Worm (Caenorhabditis elegans) whole organism, young adult: ENCODE measurements around the gene zip-10.
A peak's percentile ranks its signal among the peaks of the same experiment; 100 is the strongest.

Experiments
- D2030.7 ChIP-seq: fragments of 200-800 bp; sonication (Bioruptor generic); IDR thresholded peaks from 2 replicates; pipeline ENCODE4 v1.3.6; 2022; ENCODE audit warnings: missing genetic modification reagents, missing genetic modification characterization, missing compliant biosample characterization
- F33H1.4 ChIP-seq: fragments of 200-800 bp; sonication (Bioruptor generic); IDR thresholded peaks from 2 replicates; pipeline ENCODE4 v1.3.6; 2022; ENCODE audit warnings: missing genetic modification reagents, missing genetic modification characterization, missing compliant biosample characterization
- F37B4.10 ChIP-seq: fragments of 200-800 bp; sonication (Bioruptor generic); IDR thresholded peaks from 2 replicates; pipeline ENCODE4 v1.3.6; 2022; ENCODE audit warnings: missing genetic modification characterization, missing compliant biosample characterization
- K12H6.12 ChIP-seq: fragments of 200-800 bp; sonication (Bioruptor generic); optimal IDR thresholded peaks from 2 replicates; lab custom pipeline; 2018; ENCODE audit warnings: mild to moderate bottlenecking, missing genetic modification characterization, missing compliant biosample characterization
- Y67H2A.10 ChIP-seq: fragments of 200-800 bp; sonication (Bioruptor generic); conservative IDR thresholded peaks from 2 replicates; pipeline ENCODE4 v1.3.6; 2022; ENCODE audit warnings: missing genetic modification reagents, missing genetic modification characterization, missing compliant biosample characterization
- Y95B8A.8 ChIP-seq: fragments of 200-800 bp; sonication (Bioruptor generic); IDR thresholded peaks from 2 replicates; pipeline ENCODE4 v1.3.6; 2022; ENCODE audit warnings: missing genetic modification reagents, missing genetic modification characterization, missing compliant biosample characterization
- ZK185.1 ChIP-seq: sonication (generic microtip); optimal IDR thresholded peaks from 2 replicates; lab custom pipeline; 2016; ENCODE audit warnings: mild to moderate bottlenecking, missing genetic modification characterization, missing compliant biosample characterization; ENCODE audit not compliant: poor library complexity, severe bottlenecking
- athp-1 ChIP-seq: sonication (generic microtip); optimal IDR thresholded peaks from 2 replicates; lab custom pipeline; 2017; ENCODE audit warnings: mild to moderate bottlenecking, missing genetic modification characterization, missing compliant biosample characterization
- attf-3 ChIP-seq: fragments of 200-800 bp; sonication (Bioruptor generic); conservative IDR thresholded peaks from 2 replicates; pipeline ENCODE4 v1.3.6; 2022; ENCODE audit warnings: missing genetic modification reagents, missing genetic modification characterization, missing compliant biosample characterization
- attf-5 ChIP-seq: fragments of 200-800 bp; sonication (Bioruptor generic); optimal IDR thresholded peaks from 2 replicates; lab custom pipeline; 2018; ENCODE audit warnings: mild to moderate bottlenecking, missing genetic modification characterization, missing compliant biosample characterization
- bed-2 ChIP-seq: fragments of 200-800 bp; sonication (Bioruptor generic); IDR thresholded peaks from 2 replicates; pipeline ENCODE4 v1.3.6; 2022; ENCODE audit warnings: missing genetic modification reagents, missing genetic modification characterization, missing compliant biosample characterization
- cebp-1 ChIP-seq, 2 experiments: fragments of 200-800 bp in 1 of 2; sonication (Bioruptor generic) in 1 of 2; sonication (generic microtip) in 1 of 2; IDR thresholded peaks in 1 of 2; optimal IDR thresholded peaks in 1 of 2; 2 replicates each; pipeline versions ENCODE4 v1.3.6 to Lab custom; 2017 to 2022; ENCODE audit warnings: missing compliant biosample characterization in 2 of 2, missing genetic modification characterization in 2 of 2, mild to moderate bottlenecking in 1 of 2, missing genetic modification reagents in 1 of 2, moderate library complexity in 1 of 2
- ceh-40 ChIP-seq: fragments of 200-800 bp; sonication (Bioruptor generic); IDR thresholded peaks from 2 replicates; pipeline ENCODE4 v1.3.6; 2022; ENCODE audit warnings: missing genetic modification characterization, missing compliant biosample characterization
- ceh-58 ChIP-seq: fragments of 200-800 bp; sonication (Bioruptor generic); IDR thresholded peaks from 2 replicates; pipeline ENCODE4 v1.3.6; 2022; ENCODE audit warnings: missing genetic modification characterization, missing compliant biosample characterization
- ceh-91 ChIP-seq: fragments of 200-800 bp; sonication (Bioruptor generic); IDR thresholded peaks from 2 replicates; pipeline ENCODE4 v1.3.6; 2022; ENCODE audit warnings: missing genetic modification reagents, missing genetic modification characterization, missing compliant biosample characterization
- dox-1 ChIP-seq: fragments of 200-800 bp; sonication (Bioruptor generic); IDR thresholded peaks from 2 replicates; pipeline ENCODE4 v1.3.6; 2022; ENCODE audit warnings: missing genetic modification reagents, missing genetic modification characterization, missing compliant biosample characterization
- dpl-1 ChIP-seq: fragments of 150-350 bp; optimal IDR thresholded peaks from 2 replicates; lab custom pipeline; 2014; ENCODE audit warnings: missing biosample characterization, missing genetic modification reagents, missing genetic modification characterization
- efl-1 ChIP-seq: fragments of 150-350 bp; optimal IDR thresholded peaks from 2 replicates; lab custom pipeline; 2014; ENCODE audit warnings: missing biosample characterization, missing genetic modification reagents, missing genetic modification characterization
- ekl-4 ChIP-seq: fragments of 200-800 bp; sonication (Bioruptor generic); IDR thresholded peaks from 2 replicates; pipeline ENCODE4 v1.3.6; 2022; ENCODE audit warnings: missing genetic modification reagents, missing genetic modification characterization, missing compliant biosample characterization
- him-1 ChIP-seq: sonication (generic microtip); optimal IDR thresholded peaks from 2 replicates; lab custom pipeline; 2016; ENCODE audit warnings: missing genotype, missing genetic modification reagents, missing genetic modification characterization, missing compliant biosample characterization
- hmg-1.2 ChIP-seq: fragments of 200-800 bp; sonication (Bioruptor generic); IDR thresholded peaks from 2 replicates; pipeline ENCODE4 v1.3.6; 2022; ENCODE audit warnings: missing genetic modification reagents, missing genetic modification characterization, missing compliant biosample characterization
- let-607 ChIP-seq, 2 experiments: fragments of 200-800 bp in 1 of 2; sonication (Bioruptor generic) in 1 of 2; sonication (generic microtip) in 1 of 2; optimal IDR thresholded peaks; 2 replicates each; lab custom pipeline; 2016 to 2018; ENCODE audit warnings: mild to moderate bottlenecking in 2 of 2, missing compliant biosample characterization in 2 of 2, missing genetic modification characterization in 2 of 2, moderate library complexity in 2 of 2, missing genotype in 1 of 2
- lin-54 ChIP-seq: fragments of 200-800 bp; sonication (Bioruptor generic); optimal IDR thresholded peaks from 2 replicates; lab custom pipeline; 2018; ENCODE audit warnings: mild to moderate bottlenecking, missing genetic modification characterization, missing compliant biosample characterization
- lir-1 ChIP-seq: fragments of 200-800 bp; sonication (Bioruptor generic); conservative IDR thresholded peaks from 2 replicates; pipeline ENCODE4 v1.3.6; 2022; ENCODE audit warnings: missing genetic modification reagents, missing genetic modification characterization, missing compliant biosample characterization
- lsl-1 ChIP-seq: fragments of 200-800 bp; sonication (Bioruptor generic); optimal IDR thresholded peaks from 2 replicates; lab custom pipeline; 2018; ENCODE audit warnings: mild to moderate bottlenecking, missing genetic modification characterization, moderate library complexity, missing compliant biosample characterization
- madf-10 ChIP-seq: sonication (generic microtip); optimal IDR thresholded peaks from 2 replicates; lab custom pipeline; 2016; ENCODE audit warnings: mild to moderate bottlenecking, missing genetic modification characterization, missing compliant biosample characterization
- madf-6 ChIP-seq: fragments of 200-800 bp; sonication (Bioruptor generic); IDR thresholded peaks from 2 replicates; pipeline ENCODE4 v1.3.6; 2022; ENCODE audit warnings: missing genetic modification reagents, missing genetic modification characterization, missing compliant biosample characterization
- madf-8 ChIP-seq: fragments of 200-800 bp; sonication (Bioruptor generic); conservative IDR thresholded peaks from 2 replicates; pipeline ENCODE4 v1.3.6; 2022; ENCODE audit warnings: missing genetic modification reagents, missing genetic modification characterization, missing compliant biosample characterization
- mcd-1 ChIP-seq: fragments of 200-800 bp; sonication (Bioruptor generic); IDR thresholded peaks from 2 replicates; pipeline ENCODE4 v1.3.6; 2022; ENCODE audit warnings: missing genetic modification reagents, missing genetic modification characterization, missing compliant biosample characterization
- mes-4 ChIP-seq: sonication (generic microtip); optimal IDR thresholded peaks from 2 replicates; lab custom pipeline; 2016; ENCODE audit warnings: missing genotype, missing genetic modification characterization, missing compliant biosample characterization
- nhr-27 ChIP-seq: fragments of 200-800 bp; sonication (Bioruptor generic); optimal IDR thresholded peaks from 2 replicates; lab custom pipeline; 2018; ENCODE audit warnings: mild to moderate bottlenecking, missing genetic modification characterization, moderate library complexity, missing compliant biosample characterization
- nhr-80 ChIP-seq: sonication (generic microtip); optimal IDR thresholded peaks from 2 replicates; lab custom pipeline; 2016; ENCODE audit warnings: missing genetic modification characterization, missing compliant biosample characterization
- pbrm-1 ChIP-seq: fragments of 200-800 bp; sonication (Bioruptor generic); IDR thresholded peaks from 2 replicates; pipeline ENCODE4 v1.3.6; 2022; ENCODE audit warnings: missing genetic modification reagents, missing genetic modification characterization, missing compliant biosample characterization
- rcor-1 ChIP-seq: fragments of 200-800 bp; sonication (Bioruptor generic); IDR thresholded peaks from 2 replicates; pipeline ENCODE4 v1.3.6; 2022; ENCODE audit warnings: missing genetic modification reagents, missing genetic modification characterization, missing compliant biosample characterization
- rec-8 ChIP-seq, 2 experiments: sonication (generic microtip); optimal IDR thresholded peaks; 2 replicates each; lab custom pipeline; 2016; ENCODE audit warnings: mild to moderate bottlenecking in 2 of 2, missing genetic modification characterization in 2 of 2, missing genetic modification reagents in 2 of 2, missing genotype in 2 of 2, missing biosample characterization in 1 of 2, missing compliant biosample characterization in 1 of 2, moderate library complexity in 1 of 2
- snpc-3.4 ChIP-seq: sonication (generic microtip); optimal IDR thresholded peaks from 2 replicates; lab custom pipeline; 2017; ENCODE audit warnings: missing genetic modification characterization, mild to moderate bottlenecking, missing compliant biosample characterization, antibody characterized with exemption, moderate library complexity, missing genotype, missing genetic modification reagents
- snpc-4 ChIP-seq, 5 experiments: fragments of 150-350 bp in 1 of 5; sonication (generic microtip) in 4 of 5; optimal IDR thresholded peaks; 2 replicates each; lab custom pipeline; 2014 to 2018; ENCODE audit warnings: missing genetic modification characterization in 5 of 5, missing biosample characterization in 3 of 5, antibody characterized with exemption in 2 of 5, mild to moderate bottlenecking in 2 of 5, missing compliant biosample characterization in 2 of 5, missing genotype in 2 of 5, moderate library complexity in 2 of 5, missing genetic modification reagents in 1 of 5
- somi-1 ChIP-seq: fragments of 200-800 bp; sonication (Bioruptor generic); optimal IDR thresholded peaks from 2 replicates; lab custom pipeline; 2018; ENCODE audit warnings: mild to moderate bottlenecking, missing genetic modification characterization, missing compliant biosample characterization
- tbp1 ChIP-seq: fragments of 200-800 bp; sonication (Bioruptor generic); optimal IDR thresholded peaks from 2 replicates; lab custom pipeline; 2018; ENCODE audit warnings: mild to moderate bottlenecking, missing genetic modification characterization, missing compliant biosample characterization
- unc-130 ChIP-seq: sonication (generic microtip); optimal IDR thresholded peaks from 2 replicates; lab custom pipeline; 2016; ENCODE audit warnings: missing genetic modification reagents, missing genetic modification characterization, missing compliant biosample characterization
- zfh-2 ChIP-seq: fragments of 200-800 bp; sonication (Bioruptor generic); conservative IDR thresholded peaks from 2 replicates; pipeline ENCODE4 v1.3.6; 2022; ENCODE audit warnings: missing genetic modification reagents, missing genetic modification characterization, missing compliant biosample characterization
- ztf-18 ChIP-seq: sonication (generic microtip); optimal IDR thresholded peaks from 2 replicates; lab custom pipeline; 2016; ENCODE audit warnings: missing genotype, mild to moderate bottlenecking, missing genetic modification characterization, missing compliant biosample characterization

zip-10 gene

DNA sequence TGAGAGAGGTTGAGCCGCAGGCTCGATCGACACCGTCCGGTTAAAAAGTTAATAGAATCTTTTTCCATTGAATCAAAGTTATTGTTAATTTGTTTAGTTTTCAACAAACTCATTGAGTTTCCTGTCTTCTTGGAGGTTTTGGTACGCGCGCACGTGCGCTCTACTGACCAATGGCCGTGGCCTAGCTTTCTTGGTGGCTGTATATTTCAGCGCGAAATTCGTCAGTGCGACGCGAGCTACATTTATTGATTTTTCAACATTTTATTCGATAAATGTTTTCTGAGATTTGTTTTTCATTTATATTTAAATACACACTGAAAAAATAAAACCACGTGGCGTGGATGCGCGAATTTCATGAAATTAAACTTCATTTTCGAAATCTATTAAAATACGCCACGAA is 6.4 kb downstream of the zip-10 start, which contains the start of gene bir-1:
bir-1 (plus strand) TSS at position 312 of the 400 bp plus-strand sequence.
- TF ChIP-seq nhr-80 = peak; percentile 50
- TF ChIP-seq mes-4 (tag; lab: Kevin White, UChicago) = no peak
- TF ChIP-seq lir-1 (GFP tag; lab: Robert Waterston, UW) = no peak
- peak; percentile 46; the same call in 1 of the 2 replicates for TF ChIP-seq Y95B8A.8 (GFP tag; lab: Robert Waterston, UW)
- no peak for TF ChIP-seq cebp-1 (GFP tag; IDR thresholded peaks at IDR 0.05; lab: Robert Waterston, UW)
- peak; percentile 52 for TF ChIP-seq cebp-1 (tag; optimal IDR thresholded peaks at IDR 0.05; lab: Kevin White, UChicago)
- TF ChIP-seq madf-8 = peak; percentile 15; the same call in 1 of the 2 replicates
- TF ChIP-seq snpc-4 (GFP tag; optimal IDR thresholded peaks at IDR 0.05; lab: Kevin White, UChicago) = no peak
- TF ChIP-seq snpc-4 (tag; optimal IDR thresholded peaks at IDR 0.05; lab: Kevin White, UChicago) = peak in 2 of 4 experiments; percentile 37 to 58
- peak; percentile 22 for TF ChIP-seq tbp1 (GFP tag; lab: Kevin White, UChicago)
- peak; percentile 42 for TF ChIP-seq unc-130 (GFP tag; lab: Kevin White, UChicago)
- peak; percentile 35 for TF ChIP-seq madf-10 (tag; lab: Kevin White, UChicago)
- 0 out of 2 replicates have a peak, but pooled peaks have one; percentile 23 for TF ChIP-seq ekl-4 (GFP tag; lab: Robert Waterston, UW)
- TF ChIP-seq snpc-3.4 (tag; lab: Kevin White, UChicago) = no peak
- peak in 1 of 2 experiments; percentile 7 for TF ChIP-seq rec-8 (tag; optimal IDR thresholded peaks at IDR 0.05; lab: Kevin White, UChicago)
- 0 out of 2 replicates have a peak, but pooled peaks have one; percentile 8 for TF ChIP-seq zfh-2
- TF ChIP-seq lsl-1 (GFP tag; lab: Kevin White, UChicago) = peak; percentile 40
- TF ChIP-seq efl-1 (GFP tag; lab: Kevin White, UChicago) = peak; percentile 75
- 0 out of 2 replicates have a peak, but pooled peaks have one; percentile 27 for TF ChIP-seq pbrm-1 (GFP tag; lab: Robert Waterston, UW)
- TF ChIP-seq dpl-1 = peak; percentile 25
- peak; percentile 52 for TF ChIP-seq athp-1
- peak; percentile 82 for TF ChIP-seq dox-1 (GFP tag; lab: Robert Waterston, UW)
- TF ChIP-seq lin-54 (GFP tag; lab: Kevin White, UChicago) = peak; percentile 32
- TF ChIP-seq madf-6 (GFP tag; lab: Robert Waterston, UW) = peak; percentile 57; the same call in 1 of the 2 replicates
- no peak for TF ChIP-seq ceh-58 (GFP tag; lab: Robert Waterston, UW)
- no peak for TF ChIP-seq somi-1
- TF ChIP-seq K12H6.12 (tag; lab: Kevin White, UChicago) = peak; percentile 1
- no peak for TF ChIP-seq F37B4.10 (GFP tag; lab: Robert Waterston, UW)
- TF ChIP-seq bed-2 = 0 out of 2 replicates have a peak, but pooled peaks have one; percentile 61
- TF ChIP-seq rcor-1 = 0 out of 2 replicates have a peak, but pooled peaks have one; percentile 26
- peak; percentile 66 for TF ChIP-seq D2030.7
- no peak for TF ChIP-seq ceh-40
- TF ChIP-seq mcd-1 (GFP tag; lab: Robert Waterston, UW) = peak; percentile 74
- peak; percentile 35 for TF ChIP-seq ztf-18 (tag; lab: Kevin White, UChicago)
- peak; percentile 34; the same call in 1 of the 2 replicates for TF ChIP-seq hmg-1.2 (GFP tag; lab: Robert Waterston, UW)
- 0 out of 2 replicates have a peak, but pooled peaks have one; percentile 23 for TF ChIP-seq Y67H2A.10 (GFP tag; lab: Robert Waterston, UW)
- peak; percentile 81 for TF ChIP-seq attf-5 (GFP tag; lab: Kevin White, UChicago)
- peak; percentile 30; the same call in 1 of the 2 replicates for TF ChIP-seq F33H1.4 (GFP tag; lab: Robert Waterston, UW)
- TF ChIP-seq attf-3 = peak; percentile 22; the same call in 1 of the 2 replicates
- TF ChIP-seq nhr-27 (tag; lab: Kevin White, UChicago) = no peak
- TF ChIP-seq let-607 (tag; optimal IDR thresholded peaks at IDR 0.05; lab: Kevin White, UChicago) = no peak
- TF ChIP-seq ceh-91 (GFP tag; lab: Robert Waterston, UW) = 0 out of 2 replicates have a peak, but pooled peaks have one; percentile 35
- peak; percentile 21 for TF ChIP-seq him-1 (tag; lab: Kevin White, UChicago)
- TF ChIP-seq ZK185.1 = peak; percentile 51
